Fruit fly (Drosophila melanogaster): ENCODE data around the gene Nup98-96.

- TF ChIP-seq Dll (optimal IDR thresholded peaks at IDR 0.05) = no peak
- TF ChIP-seq CG8478 (optimal IDR thresholded peaks at IDR 0.05) = no peak
- TF ChIP-seq pan (optimal IDR thresholded peaks at IDR 0.05) = peak; percentile 36
- no peak for TF ChIP-seq usp (GFP tag; optimal IDR thresholded peaks at IDR 0.05)
Measured at dm6 chr3R:23822969-23823368, 41.5 kb upstream of the Nup98-96 start.

Data from whole organism.